Worm (Caenorhabditis elegans) whole organism, L3 larva: ENCODE results near the gene trx-3.
A peak's percentile ranks its signal among the peaks of the same experiment; 100 is the strongest.

Source experiments
- ama-1 ChIP-seq: fragments of 150-350 bp; optimal IDR thresholded peaks from 2 replicates; lab custom pipeline; 2018
- ceh-16 ChIP-seq: sonication (generic microtip); optimal IDR thresholded peaks from 2 replicates; lab custom pipeline; 2017; ENCODE audit warnings: missing biosample characterization, missing genetic modification characterization
- elt-2 ChIP-seq: sonication (generic microtip); optimal IDR thresholded peaks from 2 replicates; lab custom pipeline; 2016; ENCODE audit warnings: missing genetic modification reagents, mild to moderate bottlenecking, missing genetic modification characterization, missing compliant biosample characterization
- fos-1 ChIP-seq: fragments of 150-350 bp; optimal IDR thresholded peaks from 2 replicates; lab custom pipeline; 2014; ENCODE audit warnings: missing biosample characterization, missing genetic modification characterization
- lin-39 ChIP-seq: fragments of 150-350 bp; optimal IDR thresholded peaks from 2 replicates; lab custom pipeline; 2018; ENCODE audit warnings: missing biosample characterization, missing genetic modification reagents, missing genetic modification characterization
- nhr-28 ChIP-seq: fragments of 150-350 bp; optimal IDR thresholded peaks from 2 replicates; lab custom pipeline; 2014; ENCODE audit warnings: missing biosample characterization, missing genetic modification characterization
- nhr-77 ChIP-seq: fragments of 150-350 bp; optimal IDR thresholded peaks from 2 replicates; lab custom pipeline; 2014; ENCODE audit warnings: missing biosample characterization, missing genetic modification characterization
- zag-1 ChIP-seq: fragments of 150-350 bp; optimal IDR thresholded peaks from 2 replicates; lab custom pipeline; 2014; ENCODE audit warnings: missing biosample characterization, missing genetic modification characterization
- ztf-11 ChIP-seq: fragments of 150-350 bp; optimal IDR thresholded peaks from 2 replicates; lab custom pipeline; 2014; ENCODE audit warnings: missing biosample characterization, missing genetic modification characterization
- ztf-4 ChIP-seq: fragments of 150-350 bp; optimal IDR thresholded peaks from 2 replicates; lab custom pipeline; 2014; ENCODE audit warnings: missing biosample characterization, missing genetic modification characterization

- TF ChIP-seq ama-1 (lab: Kevin White, UChicago), result peak; percentile 83
- TF ChIP-seq ztf-11 (tag; lab: Kevin White, UChicago), result no peak
- no peak for TF ChIP-seq lin-39 (tag; lab: Kevin White, UChicago)
- no peak for TF ChIP-seq zag-1 (tag; lab: Kevin White, UChicago)
- no peak for TF ChIP-seq ztf-4 (tag; lab: Kevin White, UChicago)
- peak; percentile 4 for TF ChIP-seq elt-2 (tag; lab: Kevin White, UChicago)
- TF ChIP-seq ceh-16 (tag; lab: Kevin White, UChicago), result no peak
- no peak for TF ChIP-seq fos-1 (tag; lab: Kevin White, UChicago)
- TF ChIP-seq nhr-77 (tag; lab: Kevin White, UChicago), result no peak
- TF ChIP-seq nhr-28 (tag; lab: Kevin White, UChicago), result no peak
These were observed 13.1 kb upstream of the trx-3 start for ce11 chrIV:4473767-4474166.
